Fruit fly (Drosophila melanogaster): ENCODE measurements around the gene IKKepsilon.

dm6 chr2L:20647240-20647908, 28.5 kb upstream of the IKKepsilon start:
- TF ChIP-seq CG10348 (GFP tag; IDR thresholded peaks at IDR 0.05): no peak
- no peak for TF ChIP-seq CG12605 (GFP tag; IDR thresholded peaks at IDR 0.05)
- no peak for TF ChIP-seq fd96Ca (GFP tag; IDR thresholded peaks at IDR 0.05)
- no peak for TF ChIP-seq Pif1A (GFP tag; optimal IDR thresholded peaks at IDR 0.05)
- no peak for TF ChIP-seq CG15710 (tag; optimal IDR thresholded peaks at IDR 0.05)
- no peak for TF ChIP-seq gl (tag; optimal IDR thresholded peaks at IDR 0.05)
- TF ChIP-seq CG34367 (tag; optimal IDR thresholded peaks at IDR 0.05): no peak
- no peak for TF ChIP-seq D1 (tag; optimal IDR thresholded peaks at IDR 0.05)
- TF ChIP-seq CG17806 (tag; optimal IDR thresholded peaks at IDR 0.05): no peak
